In the genomic region with DNA sequence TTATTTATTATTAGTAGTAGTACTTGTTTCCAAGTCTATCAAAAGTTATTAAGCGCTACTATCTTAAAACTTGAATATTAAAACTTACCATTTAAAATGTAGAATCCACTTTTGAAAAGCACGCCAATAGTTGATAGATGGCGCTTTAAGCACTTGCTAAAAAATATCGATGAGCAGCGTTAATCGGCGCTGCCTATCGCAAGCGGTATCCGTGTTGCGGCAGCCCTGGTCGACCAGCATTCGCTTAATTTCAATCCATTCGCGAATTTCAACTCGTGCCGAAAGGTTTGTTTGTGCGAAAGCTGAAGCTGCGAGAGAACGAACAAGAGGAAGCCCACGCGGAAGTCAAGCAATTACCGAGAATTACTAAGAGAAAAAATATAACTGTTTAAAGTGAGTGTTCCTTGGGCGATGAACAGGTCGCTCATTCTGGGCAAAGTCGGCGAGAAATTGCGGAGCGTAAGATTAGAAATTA, we compare ENCODE assay signal across 1 fruit fly cellular context.
TF ChIP-seq lines count a peak whose summit lies in the region.

A gene (plus strand): TSS at position 253 of the 475 bp plus-strand sequence.

TF ChIP-seq in whole organism, embryonic, 481 proteins besides CTCF, POLR2A, EP300 and RAD21 (continued from another document and continues in another):
- TF ChIP-seq HmgZ (tag; optimal IDR thresholded peaks at IDR 0.05; lab: Kevin White, UChicago) (peak; percentile 54), CG5953 (GFP tag; IDR thresholded peaks at IDR 0.05; lab: Robert Waterston, UW) (no peak), CG4360 (GFP tag; IDR thresholded peaks at IDR 0.05; lab: Robert Waterston, UW) (no peak), D19A (tag; optimal IDR thresholded peaks at IDR 0.05; lab: Kevin White, UChicago) (no peak), row (GFP tag; IDR thresholded peaks at IDR 0.05; lab: Robert Waterston, UW) (peak; percentile 35; the same call in 1 of the 3 replicates), BtbVII (GFP tag; optimal IDR thresholded peaks at IDR 0.05; lab: Kevin White, UChicago) (peak; percentile 12), CG15073 (GFP tag; optimal IDR thresholded peaks at IDR 0.05; lab: Kevin White, UChicago) (no peak), chif (GFP tag; optimal IDR thresholded peaks at IDR 0.05; lab: Kevin White, UChicago) (no peak), nau (GFP tag; optimal IDR thresholded peaks at IDR 0.05; lab: Kevin White, UChicago) (no peak), abd-A (tag; optimal IDR thresholded peaks at IDR 0.05; lab: Kevin White, UChicago) (peak; percentile 19), mirr (GFP tag; optimal IDR thresholded peaks at IDR 0.05; lab: Kevin White, UChicago) (peak; percentile 49), CG16863 (GFP tag; optimal IDR thresholded peaks at IDR 0.05; lab: Kevin White, UChicago) (no peak), CG8359 (GFP tag; optimal IDR thresholded peaks at IDR 0.05; lab: Kevin White, UChicago; ENCODE audit: borderline replicate concordance) (no peak), CG32772 (GFP tag; IDR thresholded peaks at IDR 0.05; lab: Robert Waterston, UW) (no peak), CG1647 (GFP tag; optimal IDR thresholded peaks at IDR 0.05; lab: Kevin White, UChicago) (no peak), CG3281 (GFP tag; optimal IDR thresholded peaks at IDR 0.05; lab: Kevin White, UChicago) (no peak), toy (GFP tag; IDR thresholded peaks at IDR 0.05; lab: Robert Waterston, UW) (no peak), tin (GFP tag; optimal IDR thresholded peaks at IDR 0.05; lab: Kevin White, UChicago) (no peak), CG14014 (GFP tag; IDR thresholded peaks at IDR 0.05; lab: Robert Waterston, UW) (no peak), GATAe (GFP tag; conservative IDR thresholded peaks at IDR 0.05; lab: Robert Waterston, UW) (no peak), Dfd (GFP tag; optimal IDR thresholded peaks at IDR 0.05; lab: Kevin White, UChicago) (no peak), Rx (GFP tag; IDR thresholded peaks at IDR 0.05; lab: Robert Waterston, UW) (no peak), CG31441 (GFP tag; IDR thresholded peaks at IDR 0.05; lab: Robert Waterston, UW) (no peak), CG6813 (GFP tag; optimal IDR thresholded peaks at IDR 0.05; lab: Kevin White, UChicago) (no peak), B-H1 (GFP tag; IDR thresholded peaks at IDR 0.05; lab: Robert Waterston, UW) (no peak), lilli (GFP tag; optimal IDR thresholded peaks at IDR 0.05; lab: Kevin White, UChicago) (peak; percentile 7), CG31365 (tag; optimal IDR thresholded peaks at IDR 0.05; lab: Kevin White, UChicago) (no peak), luna (GFP tag; optimal IDR thresholded peaks at IDR 0.05; lab: Kevin White, UChicago) (peak; percentile 18), CG5245 (GFP tag; optimal IDR thresholded peaks at IDR 0.05; lab: Kevin White, UChicago) (no peak), Side (GFP tag; optimal IDR thresholded peaks at IDR 0.05; lab: Kevin White, UChicago) (no peak), NC2α (GFP tag; optimal IDR thresholded peaks at IDR 0.05; lab: Kevin White, UChicago) (no peak), bigmax (GFP tag; optimal IDR thresholded peaks at IDR 0.05; lab: Kevin White, UChicago) (no peak), CG15269 (tag; optimal IDR thresholded peaks at IDR 0.05; lab: Kevin White, UChicago) (no peak), slou (GFP tag; optimal IDR thresholded peaks at IDR 0.05; lab: Kevin White, UChicago) (peak; percentile 25), pb (GFP tag; optimal IDR thresholded peaks at IDR 0.05; lab: Kevin White, UChicago) (no peak), dmrt99B (tag; optimal IDR thresholded peaks at IDR 0.05; lab: Kevin White, UChicago) (no peak), crc (GFP tag; optimal IDR thresholded peaks at IDR 0.05; lab: Kevin White, UChicago) (no peak), bowl (GFP tag; IDR thresholded peaks at IDR 0.05; lab: Robert Waterston, UW) (no peak), fd96Cb (tag; optimal IDR thresholded peaks at IDR 0.05; lab: Kevin White, UChicago) (no peak), CG4424 (GFP tag; optimal IDR thresholded peaks at IDR 0.05; lab: Kevin White, UChicago) (peak; percentile 5), run (tag; optimal IDR thresholded peaks at IDR 0.05; lab: Kevin White, UChicago) (no peak), CG10431 (GFP tag; optimal IDR thresholded peaks at IDR 0.05; lab: Kevin White, UChicago) (no peak), pita (GFP tag; optimal IDR thresholded peaks at IDR 0.05; lab: Kevin White, UChicago) (no peak), CG3065 (GFP tag; optimal IDR thresholded peaks at IDR 0.05; lab: Kevin White, UChicago) (no peak), tup (GFP tag; optimal IDR thresholded peaks at IDR 0.05; lab: Kevin White, UChicago) (no peak), ap (GFP tag; IDR thresholded peaks at IDR 0.05; lab: Robert Waterston, UW) (no peak), aop (GFP tag; IDR thresholded peaks at IDR 0.05; lab: Robert Waterston, UW) (no peak), CG4404 (GFP tag; IDR thresholded peaks at IDR 0.05; lab: Robert Waterston, UW) (no peak), CG9727 (GFP tag; optimal IDR thresholded peaks at IDR 0.05; lab: Kevin White, UChicago) (no peak), CG32532 (GFP tag; IDR thresholded peaks at IDR 0.05; lab: Robert Waterston, UW) (peak; percentile 46), CG17802 (tag; optimal IDR thresholded peaks at IDR 0.05; lab: Kevin White, UChicago) (no peak), CG2199 (GFP tag; IDR thresholded peaks at IDR 0.05; lab: Robert Waterston, UW) (no peak), CG6854 (GFP tag; optimal IDR thresholded peaks at IDR 0.05; lab: Kevin White, UChicago) (no peak), dpn (GFP tag; optimal IDR thresholded peaks at IDR 0.05; lab: Kevin White, UChicago) (peak in 1 of 2 experiments; percentile 30), gce (GFP tag; IDR thresholded peaks at IDR 0.05; lab: Robert Waterston, UW) (0 out of 3 replicates have a peak, but pooled peaks have one; percentile 8), Eip74EF (GFP tag; optimal IDR thresholded peaks at IDR 0.05; lab: Kevin White, UChicago) (no peak), Nf-YB (GFP tag; optimal IDR thresholded peaks at IDR 0.05; lab: Kevin White, UChicago) (no peak), jing (GFP tag; optimal IDR thresholded peaks at IDR 0.05; lab: Kevin White, UChicago) (no peak), CG3407 (GFP tag; optimal IDR thresholded peaks at IDR 0.05; lab: Kevin White, UChicago) (no peak), CG11398 (GFP tag; optimal IDR thresholded peaks at IDR 0.05; lab: Kevin White, UChicago) (no peak), Stat92E (GFP tag; optimal IDR thresholded peaks at IDR 0.05; lab: Kevin White, UChicago) (no peak), CG6272 (GFP tag; IDR thresholded peaks at IDR 0.05; lab: Robert Waterston, UW) (peak; percentile 15; the same call in 1 of the 2 replicates), sna (GFP tag; IDR thresholded peaks at IDR 0.05; lab: Robert Waterston, UW; ENCODE audit: partially characterized antibody) (peak; percentile 58; the same call in 1 of the 2 replicates), CG17612 (GFP tag; IDR thresholded peaks at IDR 0.05; lab: Robert Waterston, UW) (no peak), HmgD (GFP tag; optimal IDR thresholded peaks at IDR 0.05; lab: Kevin White, UChicago) (peak; percentile 6), CG9932 (GFP tag; IDR thresholded peaks at IDR 0.05; lab: Robert Waterston, UW) (peak; percentile 62), CG12942 (GFP tag; optimal IDR thresholded peaks at IDR 0.05; lab: Kevin White, UChicago) (no peak), dmrt11E (tag; optimal IDR thresholded peaks at IDR 0.05; lab: Kevin White, UChicago) (no peak), Ets97D (GFP tag; optimal IDR thresholded peaks at IDR 0.05; lab: Kevin White, UChicago) (peak; percentile 72), chm (GFP tag; IDR thresholded peaks at IDR 0.05; lab: Robert Waterston, UW) (no peak), pros (GFP tag; optimal IDR thresholded peaks at IDR 0.05; lab: Kevin White, UChicago) (no peak), sr (GFP tag; IDR thresholded peaks at IDR 0.05; lab: Robert Waterston, UW) (no peak), Med (GFP tag; lab: Kevin White, UChicago) (peak; percentile 72), CG13296 (GFP tag; optimal IDR thresholded peaks at IDR 0.05; lab: Kevin White, UChicago) (peak; percentile 38), CG14860 (GFP tag; IDR thresholded peaks at IDR 0.05; lab: Robert Waterston, UW; ENCODE audit: partially characterized antibody) (peak; percentile 48; the same call in 2 of the 3 replicates), CG1792 (GFP tag; optimal IDR thresholded peaks at IDR 0.05; lab: Kevin White, UChicago) (no peak), az2 (GFP tag; optimal IDR thresholded peaks at IDR 0.05; lab: Kevin White, UChicago) (no peak), eyg (GFP tag; optimal IDR thresholded peaks at IDR 0.05; lab: Kevin White, UChicago) (no peak), CG11504 (tag; optimal IDR thresholded peaks at IDR 0.05; lab: Kevin White, UChicago) (peak; percentile 48), tap (tag; optimal IDR thresholded peaks at IDR 0.05; lab: Kevin White, UChicago) (no peak), C15 (GFP tag; IDR thresholded peaks at IDR 0.05; lab: Robert Waterston, UW) (no peak), salm (tag; optimal IDR thresholded peaks at IDR 0.05; lab: Kevin White, UChicago) (no peak), CG7556 (GFP tag; optimal IDR thresholded peaks at IDR 0.05; lab: Kevin White, UChicago) (no peak), al (GFP tag; IDR thresholded peaks at IDR 0.05; lab: Robert Waterston, UW) (0 out of 2 replicates have a peak, but pooled peaks have one; percentile 6), CG6254 (GFP tag; optimal IDR thresholded peaks at IDR 0.05; lab: Kevin White, UChicago) (no peak), NfI (GFP tag; optimal IDR thresholded peaks at IDR 0.05; lab: Kevin White, UChicago) (peak; percentile 6), stwl (tag; optimal IDR thresholded peaks at IDR 0.05; lab: Kevin White, UChicago) (peak; percentile 24), CG12744 (GFP tag; optimal IDR thresholded peaks at IDR 0.05; lab: Kevin White, UChicago) (no peak), CG18599 (GFP tag; optimal IDR thresholded peaks at IDR 0.05; lab: Kevin White, UChicago) (peak; percentile 55), Nf-YA (GFP tag; IDR thresholded peaks at IDR 0.05; lab: Robert Waterston, UW) (no peak), cg (GFP tag; optimal IDR thresholded peaks at IDR 0.05; lab: Kevin White, UChicago) (no peak), stc (GFP tag; IDR thresholded peaks at IDR 0.05; lab: Robert Waterston, UW) (no peak), gt (GFP tag; IDR thresholded peaks at IDR 0.05; lab: Robert Waterston, UW) (no peak), CG8944 (GFP tag; optimal IDR thresholded peaks at IDR 0.05; lab: Kevin White, UChicago) (no peak), hkb (optimal IDR thresholded peaks at IDR 0.05; lab: Kevin White, UChicago) (no peak), hkb (GFP tag; IDR thresholded peaks at IDR 0.05; lab: Robert Waterston, UW) (no peak), onecut (GFP tag; IDR thresholded peaks at IDR 0.05; lab: Robert Waterston, UW) (0 out of 2 replicates have a peak, but pooled peaks have one; percentile 20), CkIIα-i1 (GFP tag; IDR thresholded peaks at IDR 0.05; lab: Robert Waterston, UW) (no peak), CG33557 (GFP tag; optimal IDR thresholded peaks at IDR 0.05; lab: Kevin White, UChicago) (no peak), prd (optimal IDR thresholded peaks at IDR 0.05; lab: Kevin White, UChicago) (no peak), prd (GFP tag; IDR thresholded peaks at IDR 0.05; lab: Robert Waterston, UW) (no peak), Dip2 (GFP tag; IDR thresholded peaks at IDR 0.05; lab: Robert Waterston, UW) (no peak), mam (GFP tag; optimal IDR thresholded peaks at IDR 0.05; lab: Kevin White, UChicago) (peak; percentile 36), shn (GFP tag; optimal IDR thresholded peaks at IDR 0.05; lab: Kevin White, UChicago) (no peak), Rfx (GFP tag; IDR thresholded peaks at IDR 0.05; lab: Robert Waterston, UW) (peak; percentile 68), cwo (GFP tag; optimal IDR thresholded peaks at IDR 0.05; lab: Kevin White, UChicago) (no peak), sim (GFP tag; IDR thresholded peaks at IDR 0.05; lab: Robert Waterston, UW) (no peak), tio (GFP tag; optimal IDR thresholded peaks at IDR 0.05; lab: Kevin White, UChicago) (no peak), CG8388 (GFP tag; optimal IDR thresholded peaks at IDR 0.05; lab: Kevin White, UChicago) (no peak), CG11560 (tag; IDR thresholded peaks at IDR 0.05; lab: Robert Waterston, UW) (peak; percentile 36; the same call in 1 of the 3 replicates), Adf1 (GFP tag; IDR thresholded peaks at IDR 0.05; lab: Robert Waterston, UW) (peak; percentile 33; the same call in 1 of the 2 replicates), CG12391 (tag; optimal IDR thresholded peaks at IDR 0.05; lab: Kevin White, UChicago) (no peak), CG12155 (GFP tag; optimal IDR thresholded peaks at IDR 0.05; lab: Kevin White, UChicago) (peak; percentile 25), slbo (GFP tag; IDR thresholded peaks at IDR 0.05; lab: Robert Waterston, UW) (peak; percentile 74), Lpt (GFP tag; optimal IDR thresholded peaks at IDR 0.05; lab: Kevin White, UChicago) (no peak), Ptx1 (GFP tag; IDR thresholded peaks at IDR 0.05; lab: Robert Waterston, UW) (peak; percentile 57), br (optimal IDR thresholded peaks at IDR 0.05; lab: Kevin White, UChicago) (no peak), E2f2 (GFP tag; IDR thresholded peaks at IDR 0.05; lab: Robert Waterston, UW) (peak; percentile 93), exex (tag; optimal IDR thresholded peaks at IDR 0.05; lab: Kevin White, UChicago) (peak; percentile 21), CG18011 (GFP tag; optimal IDR thresholded peaks at IDR 0.05; lab: Kevin White, UChicago) (no peak), H2.0 (GFP tag; IDR thresholded peaks at IDR 0.05; lab: Robert Waterston, UW) (no peak), CG6689 (GFP tag; IDR thresholded peaks at IDR 0.05; lab: Robert Waterston, UW) (0 out of 2 replicates have a peak, but pooled peaks have one; percentile 13), Ets65A (GFP tag; lab: Kevin White, UChicago) (peak; percentile 85), HHEX (GFP tag; optimal IDR thresholded peaks at IDR 0.05; lab: Kevin White, UChicago) (peak; percentile 11), CG3995 (GFP tag; optimal IDR thresholded peaks at IDR 0.05; lab: Kevin White, UChicago) (no peak), CG16815 (GFP tag; optimal IDR thresholded peaks at IDR 0.05; lab: Kevin White, UChicago) (no peak), fd102C (GFP tag; optimal IDR thresholded peaks at IDR 0.05; lab: Kevin White, UChicago) (no peak), lmd (GFP tag; IDR thresholded peaks at IDR 0.05; lab: Robert Waterston, UW) (no peak), CG17385 (GFP tag; optimal IDR thresholded peaks at IDR 0.05; lab: Kevin White, UChicago) (peak; percentile 25), ftz-f1 (GFP tag; optimal IDR thresholded peaks at IDR 0.05; lab: Kevin White, UChicago) (no peak), CG18764 (GFP tag; optimal IDR thresholded peaks at IDR 0.05; lab: Kevin White, UChicago) (no peak), CG12236 (GFP tag; optimal IDR thresholded peaks at IDR 0.05; lab: Kevin White, UChicago) (no peak)
